Worm (Caenorhabditis elegans) whole organism, L1 larva: ENCODE measurements around the gene T24C12.3.

Source experiments
- C16A3.4 ChIP-seq: fragments of 150-350 bp; optimal IDR thresholded peaks from 2 replicates; lab custom pipeline; 2014; ENCODE audit warnings: missing biosample characterization, missing genetic modification characterization
- C34B4.2 ChIP-seq: sonication (generic microtip); optimal IDR thresholded peaks from 2 replicates; lab custom pipeline; 2017; ENCODE audit warnings: mild to moderate bottlenecking, missing genetic modification characterization, missing compliant biosample characterization
- Y116A8C.19 ChIP-seq: sonication (generic microtip); optimal IDR thresholded peaks from 2 replicates; lab custom pipeline; 2016; ENCODE audit warnings: missing compliant biosample characterization, missing genetic modification characterization, borderline replicate concordance
- aha-1 ChIP-seq: fragments of 150-350 bp; optimal IDR thresholded peaks from 2 replicates; lab custom pipeline; 2014; ENCODE audit warnings: missing biosample characterization, missing genetic modification characterization
- aly-2 ChIP-seq: fragments of 150-350 bp; optimal IDR thresholded peaks from 2 replicates; lab custom pipeline; 2014; ENCODE audit warnings: missing biosample characterization, missing genetic modification characterization
- ama-1 ChIP-seq: fragments of 150-350 bp; optimal IDR thresholded peaks from 2 replicates; lab custom pipeline; 2014
- ceh-8 ChIP-seq: fragments of 200-800 bp; sonication (Bioruptor generic); optimal IDR thresholded peaks from 2 replicates; lab custom pipeline; 2018; ENCODE audit warnings: mild to moderate bottlenecking, missing genetic modification characterization, moderate library complexity, missing compliant biosample characterization
- ceh-82 ChIP-seq, 3 experiments: fragments of 150-350 bp in 1 of 3; sonication (generic microtip) in 2 of 3; optimal IDR thresholded peaks; 2 replicates each; lab custom pipeline; 2014 to 2017; ENCODE audit warnings: missing biosample characterization in 3 of 3, missing genetic modification characterization in 3 of 3
- ceh-88 ChIP-seq: fragments of 200-800 bp; sonication (Bioruptor generic); IDR thresholded peaks from 2 replicates; pipeline ENCODE4 v1.3.6; 2022; ENCODE audit warnings: missing genetic modification characterization, missing compliant biosample characterization
- ceh-90 ChIP-seq: sonication (generic microtip); optimal IDR thresholded peaks from 2 replicates; lab custom pipeline; 2016; ENCODE audit warnings: missing genetic modification characterization, missing compliant biosample characterization
- ces-1 ChIP-seq: fragments of 150-350 bp; optimal IDR thresholded peaks from 2 replicates; lab custom pipeline; 2014; ENCODE audit warnings: missing biosample characterization, missing genetic modification reagents, missing genetic modification characterization
- dpl-1 ChIP-seq, 3 experiments: fragments of 150-350 bp in 2 of 3; sonication (generic microtip) in 1 of 3; optimal IDR thresholded peaks; 2 replicates each; lab custom pipeline; 2014 to 2017; ENCODE audit warnings: missing biosample characterization in 3 of 3, missing genetic modification characterization in 3 of 3, missing genetic modification reagents in 3 of 3
- efl-3 ChIP-seq: fragments of 200-800 bp; sonication (Bioruptor generic); optimal IDR thresholded peaks from 2 replicates; lab custom pipeline; 2018; ENCODE audit warnings: mild to moderate bottlenecking, missing genetic modification characterization, missing compliant biosample characterization
- elt-2 ChIP-seq: sonication (generic microtip); optimal IDR thresholded peaks from 2 replicates; lab custom pipeline; 2016; ENCODE audit warnings: missing genetic modification characterization, mild to moderate bottlenecking, inconsistent platforms, missing compliant biosample characterization, missing genetic modification reagents
- elt-3 ChIP-seq, 6 experiments: fragments of 150-350 bp in 1 of 6; sonication (generic microtip); optimal IDR thresholded peaks; 2 replicates each; lab custom pipeline; 2017 to 2018; ENCODE audit warnings: missing biosample characterization in 6 of 6, missing genetic modification characterization in 6 of 6, inconsistent platforms in 1 of 6
- ets-5 ChIP-seq: fragments of 200-800 bp; sonication (Bioruptor generic); IDR thresholded peaks from 2 replicates; pipeline ENCODE4 v1.3.6; 2022; ENCODE audit warnings: missing genetic modification characterization, missing compliant biosample characterization
- fkh-8 ChIP-seq: sonication (generic microtip); optimal IDR thresholded peaks from 2 replicates; lab custom pipeline; 2016; ENCODE audit warnings: mild to moderate bottlenecking, missing genetic modification characterization, missing compliant biosample characterization
- hlh-4 ChIP-seq: sonication (generic microtip); optimal IDR thresholded peaks from 2 replicates; lab custom pipeline; 2016; ENCODE audit warnings: mild to moderate bottlenecking, missing genetic modification characterization, missing compliant biosample characterization
- isw-1 ChIP-seq: fragments of 200-800 bp; sonication (Bioruptor generic); IDR thresholded peaks from 2 replicates; pipeline ENCODE4 v1.3.6; 2022; ENCODE audit warnings: missing genetic modification characterization, missing compliant biosample characterization
- lin-13 ChIP-seq: fragments of 150-350 bp; optimal IDR thresholded peaks from 2 replicates; lab custom pipeline; 2014; ENCODE audit warnings: missing biosample characterization, missing genetic modification reagents, missing genetic modification characterization
- lin-14 ChIP-seq: fragments of 200-800 bp; sonication (Bioruptor generic); optimal IDR thresholded peaks from 2 replicates; lab custom pipeline; 2018; ENCODE audit warnings: mild to moderate bottlenecking, missing genetic modification characterization, moderate library complexity, missing compliant biosample characterization
- lin-39 ChIP-seq: fragments of 150-350 bp; optimal IDR thresholded peaks from 2 replicates; lab custom pipeline; 2014; ENCODE audit warnings: missing biosample characterization, missing genetic modification reagents, missing genetic modification characterization
- lsy-2 ChIP-seq, 2 experiments: fragments of 150-350 bp; optimal IDR thresholded peaks; 2 replicates each; lab custom pipeline; 2014; ENCODE audit warnings: missing biosample characterization in 2 of 2, missing genetic modification characterization in 2 of 2
- mab-9 ChIP-seq: fragments of 200-800 bp; sonication (Bioruptor generic); IDR thresholded peaks from 2 replicates; pipeline ENCODE4 v1.3.6; 2022; ENCODE audit warnings: missing genetic modification reagents, missing genetic modification characterization, missing compliant biosample characterization
- nhr-19 ChIP-seq: fragments of 200-800 bp; sonication (Bioruptor generic); conservative IDR thresholded peaks from 2 replicates; pipeline ENCODE4 v1.3.6; 2022; ENCODE audit warnings: missing genetic modification characterization, missing compliant biosample characterization
- nhr-20 ChIP-seq: sonication (generic microtip); optimal IDR thresholded peaks from 2 replicates; lab custom pipeline; 2016; ENCODE audit warnings: mild to moderate bottlenecking, missing genetic modification characterization, missing compliant biosample characterization
- nhr-237 ChIP-seq: fragments of 150-350 bp; optimal IDR thresholded peaks from 2 replicates; lab custom pipeline; 2014; ENCODE audit warnings: missing biosample characterization, missing genetic modification characterization
- nhr-28 ChIP-seq: fragments of 150-350 bp; optimal IDR thresholded peaks from 2 replicates; lab custom pipeline; 2014; ENCODE audit warnings: missing biosample characterization, missing genetic modification characterization
- nhr-47 ChIP-seq: sonication (generic microtip); optimal IDR thresholded peaks from 2 replicates; lab custom pipeline; 2016; ENCODE audit warnings: mild to moderate bottlenecking, missing genetic modification characterization, moderate library complexity, missing compliant biosample characterization
- nhr-71 ChIP-seq: sonication (generic microtip); optimal IDR thresholded peaks from 2 replicates; lab custom pipeline; 2016; ENCODE audit warnings: mild to moderate bottlenecking, missing genetic modification characterization, moderate library complexity, missing compliant biosample characterization
- nhr-76 ChIP-seq: sonication (generic microtip); optimal IDR thresholded peaks from 2 replicates; lab custom pipeline; 2017; ENCODE audit warnings: missing biosample characterization, missing genetic modification characterization
- nhr-84 ChIP-seq: sonication (generic microtip); optimal IDR thresholded peaks from 2 replicates; lab custom pipeline; 2017; ENCODE audit warnings: missing biosample characterization, missing genetic modification characterization
- nhr-85 ChIP-seq: sonication (generic microtip); peaks from one replicate; lab custom pipeline; 2016; ENCODE audit warnings: missing genetic modification characterization, inconsistent platforms, missing compliant biosample characterization
- nhr-90 ChIP-seq: sonication (generic microtip); optimal IDR thresholded peaks from 2 replicates; lab custom pipeline; 2016; ENCODE audit warnings: mild to moderate bottlenecking, missing genetic modification characterization, missing compliant biosample characterization; ENCODE audit not compliant: poor library complexity
- pax-3 ChIP-seq: fragments of 200-800 bp; sonication (Bioruptor generic); optimal IDR thresholded peaks from 2 replicates; lab custom pipeline; 2018; ENCODE audit warnings: mild to moderate bottlenecking, missing genetic modification characterization, moderate library complexity, missing compliant biosample characterization
- pqm-1 ChIP-seq: sonication (generic microtip); optimal IDR thresholded peaks from 3 replicates; lab custom pipeline; 2017; ENCODE audit warnings: missing biosample characterization, missing genetic modification characterization
- skn-1 ChIP-seq: fragments of 150-350 bp; optimal IDR thresholded peaks from 2 replicates; lab custom pipeline; 2014; ENCODE audit warnings: missing biosample characterization, missing genetic modification characterization
- snu-23 ChIP-seq: sonication (generic microtip); optimal IDR thresholded peaks from 2 replicates; lab custom pipeline; 2016; ENCODE audit warnings: missing genetic modification characterization, missing compliant biosample characterization
- sox-4 ChIP-seq: sonication (generic microtip); optimal IDR thresholded peaks from 2 replicates; lab custom pipeline; 2016; ENCODE audit warnings: missing genetic modification characterization, missing compliant biosample characterization
- sptf-1 ChIP-seq: fragments of 150-350 bp; optimal IDR thresholded peaks from 2 replicates; lab custom pipeline; 2014; ENCODE audit warnings: missing biosample characterization, missing genetic modification characterization
- tlp-1 ChIP-seq: fragments of 150-350 bp; optimal IDR thresholded peaks from 2 replicates; lab custom pipeline; 2014; ENCODE audit warnings: missing biosample characterization, missing genetic modification characterization
- unc-30 ChIP-seq: sonication (generic microtip); optimal IDR thresholded peaks from 2 replicates; lab custom pipeline; 2017; ENCODE audit warnings: missing biosample characterization, missing genetic modification characterization
- unc-62 ChIP-seq: fragments of 150-350 bp; optimal IDR thresholded peaks from 2 replicates; lab custom pipeline; 2014; ENCODE audit warnings: missing biosample characterization, missing genetic modification reagents, missing genetic modification characterization
- unc-98 ChIP-seq: fragments of 200-800 bp; sonication (Bioruptor generic); IDR thresholded peaks from 2 replicates; pipeline ENCODE4 v1.3.6; 2022; ENCODE audit warnings: missing genetic modification characterization, missing compliant biosample characterization
- vab-15 ChIP-seq: sonication (generic microtip); optimal IDR thresholded peaks from 2 replicates; lab custom pipeline; 2017; ENCODE audit warnings: missing genotype, mild to moderate bottlenecking, missing genetic modification characterization, missing compliant biosample characterization
- xbp-1 ChIP-seq: sonication (generic microtip); optimal IDR thresholded peaks from 2 replicates; lab custom pipeline; 2016; ENCODE audit warnings: missing genetic modification characterization, missing compliant biosample characterization
- zip-4 ChIP-seq: fragments of 200-800 bp; sonication (Bioruptor generic); optimal IDR thresholded peaks from 2 replicates; lab custom pipeline; 2018; ENCODE audit warnings: mild to moderate bottlenecking, missing genetic modification characterization, moderate library complexity, missing compliant biosample characterization

Gene T24C12.3

ce11 chrX:2242568-2243185 is 39.0 kb upstream of the T24C12.3 start, which contains the start of gene rpl-11.2 (continued):
- TF ChIP-seq fkh-8 (tag; lab: Kevin White, UChicago) (peak; percentile 97), ama-1 (lab: Kevin White, UChicago) (peak; percentile 88)

- TF ChIP-seq snu-23 (GFP tag; lab: Kevin White, UChicago) (no peak), mab-9 (no peak), lsy-2 (tag; optimal IDR thresholded peaks at IDR 0.05; lab: Kevin White, UChicago) (peak in 1 of 2 experiments; percentile 53), nhr-85 (tag; lab: Kevin White, UChicago) (peak; percentile 34), nhr-47 (tag; lab: Kevin White, UChicago) (peak; percentile 16)
These were observed 37.6 kb upstream of the T24C12.3 start for ce11 chrX:2241147-2241798.

DNA sequence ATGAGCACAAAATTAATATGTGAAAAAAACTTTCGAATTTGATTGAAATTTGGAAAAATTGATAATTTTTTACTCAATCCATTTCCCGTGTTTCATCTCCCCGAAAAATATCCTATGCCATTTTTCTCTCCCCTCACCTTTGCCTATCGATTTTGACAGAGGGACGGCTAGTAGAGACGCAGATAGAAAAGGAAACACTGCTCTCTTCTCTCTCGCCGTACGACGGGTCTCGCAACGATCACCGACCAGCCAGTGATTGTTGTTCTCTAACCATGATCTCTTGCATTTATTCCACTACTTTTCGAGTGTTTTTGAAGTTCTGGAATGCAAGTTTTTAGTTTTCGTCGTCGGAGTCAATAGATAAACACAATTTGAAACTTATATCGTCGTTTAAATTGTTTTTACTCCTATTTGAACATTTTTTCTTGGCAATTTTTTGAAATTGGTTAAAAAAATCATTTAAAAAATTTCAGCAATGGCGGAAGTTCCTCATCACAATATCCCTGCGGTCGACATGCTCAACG is 33.8 kb upstream of the T24C12.3 start, which contains the start of gene vha-15:
Gene vha-15 (plus strand): TSS at position 474 of the 524 bp plus-strand sequence.
- TF ChIP-seq sptf-1 (tag; lab: Kevin White, UChicago) = no peak
- no peak for TF ChIP-seq tlp-1 (tag; lab: Kevin White, UChicago)
- peak; percentile 16 for TF ChIP-seq elt-2 (tag; lab: Kevin White, UChicago)
- TF ChIP-seq zip-4 (GFP tag; lab: Kevin White, UChicago) = no peak
- TF ChIP-seq Y116A8C.19 (tag; lab: Kevin White, UChicago) = no peak
- no peak for TF ChIP-seq pqm-1 (tag; lab: Kevin White, UChicago)
- TF ChIP-seq nhr-84 (tag; lab: Kevin White, UChicago) = no peak
- peak; percentile 68 for TF ChIP-seq nhr-90 (tag; lab: Kevin White, UChicago)
- TF ChIP-seq sox-4 (tag; lab: Kevin White, UChicago) = no peak
- peak; percentile 75 for TF ChIP-seq xbp-1 (tag; lab: Kevin White, UChicago)
- TF ChIP-seq unc-62 (GFP tag; lab: Kevin White, UChicago) = no peak
- no peak for TF ChIP-seq lin-39 (tag; lab: Kevin White, UChicago)
- TF ChIP-seq ceh-8 (GFP tag; lab: Kevin White, UChicago) = no peak
- no peak for TF ChIP-seq vab-15 (tag; lab: Kevin White, UChicago)
- TF ChIP-seq ces-1 = no peak
- TF ChIP-seq ets-5 (GFP tag; lab: Robert Waterston, UW) = no peak
- peak; percentile 91 for TF ChIP-seq lin-14
- TF ChIP-seq efl-3 = no peak
- no peak for TF ChIP-seq ceh-90 (tag; lab: Kevin White, UChicago)
- peak; percentile 44 for TF ChIP-seq nhr-237 (tag; lab: Kevin White, UChicago)
- peak; percentile 67 for TF ChIP-seq C16A3.4 (tag; lab: Kevin White, UChicago)
- TF ChIP-seq nhr-71 (tag; lab: Kevin White, UChicago) = peak; percentile 89
- TF ChIP-seq ceh-88 (GFP tag; lab: Robert Waterston, UW) = no peak; the same call in 1 of the 2 replicates
- no peak for TF ChIP-seq unc-30 (tag; lab: Kevin White, UChicago)
- TF ChIP-seq nhr-20 (tag; lab: Kevin White, UChicago) = peak; percentile 84
- no peak for TF ChIP-seq nhr-28 (tag; lab: Kevin White, UChicago)
- peak; percentile 97 for TF ChIP-seq skn-1 (tag; lab: Kevin White, UChicago)
- TF ChIP-seq lin-13 (GFP tag; lab: Kevin White, UChicago) = peak; percentile 61
- no peak for TF ChIP-seq aha-1
- no peak for TF ChIP-seq C34B4.2 (tag; lab: Kevin White, UChicago)
- peak; percentile 61 to 90 (median 82) for TF ChIP-seq ceh-82 (tag; optimal IDR thresholded peaks at IDR 0.05; lab: Kevin White, UChicago)
- peak; percentile 44 to 57 (median 45) for TF ChIP-seq dpl-1 (GFP tag; optimal IDR thresholded peaks at IDR 0.05; lab: Kevin White, UChicago)
- peak in 2 of 6 experiments; percentile 36 to 60 for TF ChIP-seq elt-3 (tag; optimal IDR thresholded peaks at IDR 0.05; lab: Kevin White, UChicago)
- TF ChIP-seq nhr-76 (tag; lab: Kevin White, UChicago) = no peak
- peak; percentile 61 for TF ChIP-seq nhr-19 (GFP tag; lab: Robert Waterston, UW)
- TF ChIP-seq ama-1 (lab: Kevin White, UChicago) = no peak
- TF ChIP-seq lsy-2 (tag; optimal IDR thresholded peaks at IDR 0.05; lab: Kevin White, UChicago) = peak; percentile 89 to 95
- no peak for TF ChIP-seq hlh-4 (tag; lab: Kevin White, UChicago)
- TF ChIP-seq pax-3 (tag; lab: Kevin White, UChicago) = no peak
- no peak for TF ChIP-seq unc-98 (GFP tag; lab: Robert Waterston, UW)
- peak; percentile 60 for TF ChIP-seq isw-1
- TF ChIP-seq aly-2 (tag; lab: Kevin White, UChicago) = no peak
- TF ChIP-seq fkh-8 (tag; lab: Kevin White, UChicago) = peak; percentile 76
